Worm (Caenorhabditis elegans) whole organism, L2 larva: Measurements from ENCODE around the gene jip-1.

Source experiments
- F13H6.1 ChIP-seq: sonication (generic microtip); optimal IDR thresholded peaks from 2 replicates; lab custom pipeline; 2016; ENCODE audit warnings: missing genetic modification characterization, missing compliant biosample characterization
- ceh-16 ChIP-seq: fragments of 150-350 bp; optimal IDR thresholded peaks from 2 replicates; lab custom pipeline; 2014; ENCODE audit warnings: missing biosample characterization, missing genetic modification characterization
- dmd-4 ChIP-seq: sonication (generic microtip); optimal IDR thresholded peaks from 2 replicates; lab custom pipeline; 2017; ENCODE audit warnings: missing biosample characterization, missing genetic modification characterization
- fos-1 ChIP-seq: fragments of 150-350 bp; optimal IDR thresholded peaks from 2 replicates; lab custom pipeline; 2014; ENCODE audit warnings: missing biosample characterization, missing genetic modification characterization
- lsy-2 ChIP-seq, 2 experiments: fragments of 150-350 bp in 1 of 2; sonication (generic microtip) in 1 of 2; optimal IDR thresholded peaks; 2 replicates each; lab custom pipeline; 2014 to 2017; ENCODE audit warnings: missing biosample characterization in 2 of 2, missing genetic modification characterization in 2 of 2
- nhr-11 ChIP-seq: fragments of 150-350 bp; optimal IDR thresholded peaks from 2 replicates; lab custom pipeline; 2014; ENCODE audit warnings: missing biosample characterization, missing genetic modification characterization
- nhr-12 ChIP-seq: fragments of 150-350 bp; optimal IDR thresholded peaks from 2 replicates; lab custom pipeline; 2014; ENCODE audit warnings: missing biosample characterization, missing genetic modification characterization
- nhr-6 ChIP-seq: fragments of 150-350 bp; optimal IDR thresholded peaks from 2 replicates; lab custom pipeline; 2014; ENCODE audit warnings: missing biosample characterization, missing genetic modification characterization
- nhr-77 ChIP-seq: fragments of 150-350 bp; optimal IDR thresholded peaks from 2 replicates; lab custom pipeline; 2014; ENCODE audit warnings: missing biosample characterization, missing genetic modification characterization
- sem-4 ChIP-seq: fragments of 150-350 bp; optimal IDR thresholded peaks from 2 replicates; lab custom pipeline; 2014; ENCODE audit warnings: missing biosample characterization, missing genetic modification reagents, missing genetic modification characterization
- skn-1 ChIP-seq: sonication (generic microtip); optimal IDR thresholded peaks from 2 replicates; lab custom pipeline; 2017; ENCODE audit warnings: missing biosample characterization, missing genetic modification characterization
- snpc-4 ChIP-seq: fragments of 150-350 bp; optimal IDR thresholded peaks from 2 replicates; lab custom pipeline; 2014; ENCODE audit warnings: missing biosample characterization, missing genetic modification characterization
- unc-62 ChIP-seq: fragments of 150-350 bp; optimal IDR thresholded peaks from 2 replicates; lab custom pipeline; 2014; ENCODE audit warnings: missing biosample characterization, missing genetic modification reagents, missing genetic modification characterization
- ztf-11 ChIP-seq: sonication (generic microtip); optimal IDR thresholded peaks from 2 replicates; lab custom pipeline; 2017; ENCODE audit warnings: missing biosample characterization, missing genetic modification characterization

DNA sequence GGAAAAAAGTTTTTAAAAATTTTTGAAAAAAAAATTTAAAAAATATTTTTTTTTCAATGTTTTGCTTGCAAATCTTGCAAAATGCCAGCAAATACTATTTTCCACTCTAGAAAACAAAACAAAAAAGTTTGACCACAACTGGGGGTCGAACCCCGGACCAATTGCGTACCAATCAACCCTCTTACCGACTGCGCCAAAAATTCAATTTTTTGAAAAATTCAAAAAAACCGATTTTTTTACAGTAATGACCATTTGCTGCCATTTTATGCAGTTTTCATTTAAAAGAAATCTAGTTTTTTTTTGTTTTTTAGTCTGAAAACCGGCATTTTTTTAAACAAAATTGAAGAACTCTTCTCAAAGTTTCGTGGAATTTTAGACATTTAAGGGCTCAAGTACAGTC is 35.6 kb downstream of the jip-1 start:
- TF ChIP-seq dmd-4: no peak
- TF ChIP-seq lsy-2 (tag; optimal IDR thresholded peaks at IDR 0.05; lab: Kevin White, UChicago): no peak
- TF ChIP-seq ztf-11 (tag; lab: Kevin White, UChicago): no peak
- no peak for TF ChIP-seq sem-4 (tag; lab: Kevin White, UChicago)
- no peak for TF ChIP-seq nhr-6 (tag; lab: Kevin White, UChicago)
- no peak for TF ChIP-seq nhr-77 (tag; lab: Kevin White, UChicago)
- TF ChIP-seq F13H6.1 (tag; lab: Kevin White, UChicago): no peak
- TF ChIP-seq ceh-16 (tag; lab: Kevin White, UChicago): no peak
- TF ChIP-seq snpc-4: no peak
- no peak for TF ChIP-seq fos-1 (tag; lab: Kevin White, UChicago)
- no peak for TF ChIP-seq nhr-11 (tag; lab: Kevin White, UChicago)
- no peak for TF ChIP-seq unc-62
- TF ChIP-seq nhr-12: no peak
- no peak for TF ChIP-seq skn-1
